Worm (Caenorhabditis elegans) whole organism, L4 larva: ENCODE data around the gene C17C3.3.

Experiments used
- Y105C5A.15 ChIP-seq: fragments of 200-800 bp; sonication (Bioruptor generic); IDR thresholded peaks from 2 replicates; pipeline ENCODE4 v1.3.6; 2022; ENCODE audit warnings: missing genetic modification characterization, missing compliant biosample characterization
- lim-7 ChIP-seq: fragments of 200-800 bp; sonication (Bioruptor generic); IDR thresholded peaks from 2 replicates; pipeline ENCODE4 v1.3.6; 2022; ENCODE audit warnings: missing genetic modification characterization, missing compliant biosample characterization
- pqm-1 ChIP-seq: sonication (generic microtip); optimal IDR thresholded peaks from 2 replicates; lab custom pipeline; 2017; ENCODE audit warnings: missing biosample characterization, missing genetic modification characterization
- spr-3 ChIP-seq: fragments of 200-800 bp; sonication (Bioruptor generic); optimal IDR thresholded peaks from 2 replicates; lab custom pipeline; 2018; ENCODE audit warnings: mild to moderate bottlenecking, missing genetic modification characterization, missing compliant biosample characterization
- tag-97 ChIP-seq: fragments of 200-800 bp; sonication (Bioruptor generic); IDR thresholded peaks from 2 replicates; pipeline ENCODE4 v1.3.6; 2022; ENCODE audit warnings: missing genetic modification characterization, missing compliant biosample characterization

DNA sequence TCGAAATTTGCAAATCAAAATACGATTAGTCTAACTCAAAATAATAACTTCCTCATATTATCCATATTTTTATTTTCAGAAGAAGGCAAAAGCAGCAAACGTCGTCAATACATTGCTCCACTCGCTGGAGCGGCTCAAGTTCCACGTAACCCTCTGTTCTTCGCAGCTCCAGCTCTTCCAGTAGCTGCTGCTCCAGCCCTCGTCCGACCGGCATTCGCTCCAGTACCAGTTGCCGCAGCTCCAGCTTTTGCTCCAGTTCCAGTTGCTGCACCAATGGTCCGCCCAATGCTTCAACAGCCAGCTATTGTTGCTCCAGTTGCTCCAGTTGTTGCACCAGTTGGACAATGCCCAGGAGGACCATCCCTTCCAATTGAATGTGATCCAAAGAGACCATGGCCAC, 17.2 kb downstream of the C17C3.3 start:
- TF ChIP-seq pqm-1 (no peak), tag-97 (GFP tag; lab: Robert Waterston, UW) (no peak), lim-7 (GFP tag; lab: Robert Waterston, UW) (no peak), spr-3 (GFP tag; lab: Kevin White, UChicago) (no peak), Y105C5A.15 (GFP tag; lab: Robert Waterston, UW) (no peak)
